Worm (Caenorhabditis elegans): Measurements from ENCODE around the gene mog-2.

ce11 chrII:4275637-4276252 lies 48.4 kb upstream of the mog-2 start, which contains the start of gene npr-42:
- TF ChIP-seq hif-1 (tag; optimal IDR thresholded peaks at IDR 0.05) (no peak), ceh-44 (GFP tag; IDR thresholded peaks at IDR 0.05) (no peak), ceh-32 (tag; optimal IDR thresholded peaks at IDR 0.05; ENCODE audit: poor library complexity) (no peak), unc-62 (GFP tag; optimal IDR thresholded peaks at IDR 0.05 in 1 of 2) (peak in 1 of 2 experiments; percentile 91), unc-62 (tag; optimal IDR thresholded peaks at IDR 0.05) (no peak), jun-1 (tag; optimal IDR thresholded peaks at IDR 0.05) (no peak), mep-1 (tag; optimal IDR thresholded peaks at IDR 0.05) (no peak), F10B5.3 (tag; optimal IDR thresholded peaks at IDR 0.05) (no peak), R02D3.7 (tag; optimal IDR thresholded peaks at IDR 0.05) (no peak), ama-1 (optimal IDR thresholded peaks at IDR 0.05) (no peak), nhr-237 (tag; optimal IDR thresholded peaks at IDR 0.05) (no peak), ceh-82 (tag; optimal IDR thresholded peaks at IDR 0.05) (no peak), fos-1 (tag; optimal IDR thresholded peaks at IDR 0.05) (no peak)
